Fruit fly (Drosophila melanogaster): ENCODE data around the gene PGS1.

PGS1 gene

DNA sequence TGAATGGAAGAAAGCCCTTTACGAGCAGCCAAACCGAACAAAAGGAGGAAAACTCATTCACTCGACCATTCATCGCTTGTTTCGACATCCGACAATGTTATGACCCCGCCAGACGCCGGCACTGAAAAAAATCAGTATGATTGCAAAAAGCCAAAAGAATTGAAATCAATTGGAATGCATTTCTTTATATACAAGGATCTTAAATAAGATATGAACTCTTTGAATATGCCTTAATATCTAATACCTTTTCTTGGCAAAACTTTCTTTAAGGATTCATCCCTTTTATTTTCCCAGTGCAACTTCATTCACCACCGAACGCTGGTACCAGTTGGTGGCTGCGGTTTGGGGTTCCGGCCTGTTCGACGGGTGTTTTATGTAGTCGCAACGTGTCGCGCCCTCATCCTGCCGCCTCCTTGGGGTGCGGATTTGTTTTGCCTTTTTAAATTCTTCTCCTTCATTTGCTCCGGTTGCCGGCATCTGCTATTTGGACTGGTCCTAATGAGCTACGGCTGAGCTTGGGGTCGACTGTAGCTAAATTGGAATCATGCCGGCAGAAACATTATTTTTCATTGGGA, 26.0 kb downstream of the PGS1 start (continued):
- TF ChIP-seq pb (GFP tag; optimal IDR thresholded peaks at IDR 0.05) (peak; percentile 67), gcm (GFP tag; optimal IDR thresholded peaks at IDR 0.05) (peak; percentile 65), E2f1 (GFP tag; IDR thresholded peaks at IDR 0.05) (peak; percentile 72), CG12299 (tag; optimal IDR thresholded peaks at IDR 0.05) (peak; percentile 82), CG15696 (tag; optimal IDR thresholded peaks at IDR 0.05) (peak; percentile 59), so (GFP tag; IDR thresholded peaks at IDR 0.05) (peak; percentile 66; the same call in 2 of the 3 replicates), pita (GFP tag; optimal IDR thresholded peaks at IDR 0.05) (no peak), run (tag; optimal IDR thresholded peaks at IDR 0.05) (peak; percentile 87), CG42726 (GFP tag; IDR thresholded peaks at IDR 0.05; ENCODE audit: partially characterized antibody) (no peak), usp (GFP tag; optimal IDR thresholded peaks at IDR 0.05) (no peak), mirr (GFP tag; optimal IDR thresholded peaks at IDR 0.05) (peak; percentile 82), CG9437 (GFP tag; optimal IDR thresholded peaks at IDR 0.05) (peak; percentile 70), ara (GFP tag; IDR thresholded peaks at IDR 0.05) (peak; percentile 78), CG17328 (GFP tag; IDR thresholded peaks at IDR 0.05) (peak; percentile 81), CG7372 (GFP tag; IDR thresholded peaks at IDR 0.05) (peak; percentile 72), CG17186 (GFP tag; optimal IDR thresholded peaks at IDR 0.05) (no peak), CG2202 (tag; optimal IDR thresholded peaks at IDR 0.05) (peak; percentile 44), CG17912 (GFP tag; optimal IDR thresholded peaks at IDR 0.05) (peak; percentile 42), hth (optimal IDR thresholded peaks at IDR 0.05) (no peak), CG2116 (GFP tag; optimal IDR thresholded peaks at IDR 0.05) (peak; percentile 8), sisA (GFP tag; IDR thresholded peaks at IDR 0.05) (peak; percentile 84), zen (tag; optimal IDR thresholded peaks at IDR 0.05) (no peak), CG2199 (GFP tag; IDR thresholded peaks at IDR 0.05) (no peak), tll (GFP tag; optimal IDR thresholded peaks at IDR 0.05) (no peak), Dbx (GFP tag; IDR thresholded peaks at IDR 0.05) (peak; percentile 88), fru (optimal IDR thresholded peaks at IDR 0.05) (no peak), Hr51 (GFP tag; optimal IDR thresholded peaks at IDR 0.05) (peak; percentile 67 to 89), CG10274 (GFP tag; optimal IDR thresholded peaks at IDR 0.05) (peak; percentile 36), HLHmδ (GFP tag; optimal IDR thresholded peaks at IDR 0.05) (no peak), CG18476 (GFP tag; optimal IDR thresholded peaks at IDR 0.05) (peak; percentile 84), p53 (GFP tag; optimal IDR thresholded peaks at IDR 0.05) (peak; percentile 49), Sox100B (GFP tag; optimal IDR thresholded peaks at IDR 0.05) (peak; percentile 84), CG8089 (GFP tag; optimal IDR thresholded peaks at IDR 0.05) (peak; percentile 68), jigr1 (GFP tag; IDR thresholded peaks at IDR 0.05) (0 out of 3 replicates have a peak, but pooled peaks have one; percentile 33), crp (GFP tag; optimal IDR thresholded peaks at IDR 0.05) (peak in 1 of 2 experiments; percentile 18), GATAe (GFP tag; conservative IDR thresholded peaks at IDR 0.05) (peak; percentile 38; the same call in 1 of the 2 replicates), CG12104 (GFP tag; optimal IDR thresholded peaks at IDR 0.05) (peak; percentile 70), CG14860 (GFP tag; IDR thresholded peaks at IDR 0.05; ENCODE audit: partially characterized antibody) (no peak), CG33557 (GFP tag; optimal IDR thresholded peaks at IDR 0.05) (peak; percentile 57), h (optimal IDR thresholded peaks at IDR 0.05) (no peak), CG7357 (GFP tag; IDR thresholded peaks at IDR 0.05) (peak; percentile 70), CG11504 (tag; optimal IDR thresholded peaks at IDR 0.05) (peak; percentile 91), CG14710 (tag; optimal IDR thresholded peaks at IDR 0.05) (peak; percentile 74), Rx (GFP tag; IDR thresholded peaks at IDR 0.05) (peak; percentile 72), CG13296 (GFP tag; optimal IDR thresholded peaks at IDR 0.05) (peak; percentile 90), CG3163 (GFP tag; optimal IDR thresholded peaks at IDR 0.05) (peak; percentile 63), CG13287 (GFP tag; IDR thresholded peaks at IDR 0.05; ENCODE audit: partially characterized antibody) (no peak), hbn (GFP tag; IDR thresholded peaks at IDR 0.05; ENCODE audit: partially characterized antibody) (no peak), Awh (GFP tag; IDR thresholded peaks at IDR 0.05) (peak; percentile 72), CG16815 (GFP tag; optimal IDR thresholded peaks at IDR 0.05) (peak; percentile 81)
